Worm (Caenorhabditis elegans) whole organism, young adult: ENCODE measurements around the gene nep-15.

Experiments
- B0035.1 ChIP-seq: sonication (generic microtip); optimal IDR thresholded peaks from 2 replicates; lab custom pipeline; 2016; ENCODE audit warnings: missing genetic modification characterization, mild to moderate bottlenecking, missing compliant biosample characterization, missing genotype, missing genetic modification reagents
- B0261.1 ChIP-seq: sonication (generic microtip); optimal IDR thresholded peaks from 2 replicates; lab custom pipeline; 2016; ENCODE audit warnings: mild to moderate bottlenecking, missing genetic modification characterization, moderate library complexity, missing compliant biosample characterization
- F10E7.11 ChIP-seq: sonication (generic microtip); optimal IDR thresholded peaks from 2 replicates; lab custom pipeline; 2017; ENCODE audit warnings: mild to moderate bottlenecking, missing genetic modification characterization, moderate library complexity, missing compliant biosample characterization
- F22D6.2 ChIP-seq: sonication (generic microtip); optimal IDR thresholded peaks from 2 replicates; lab custom pipeline; 2016; ENCODE audit warnings: mild to moderate bottlenecking, missing genetic modification characterization, missing compliant biosample characterization
- F39B2.1 ChIP-seq: fragments of 200-800 bp; sonication (Bioruptor generic); IDR thresholded peaks from 2 replicates; pipeline ENCODE4 v1.3.6; 2022; ENCODE audit warnings: missing genetic modification reagents, missing genetic modification characterization, missing compliant biosample characterization
- F57C9.4 ChIP-seq: sonication (generic microtip); optimal IDR thresholded peaks from 2 replicates; lab custom pipeline; 2017; ENCODE audit warnings: mild to moderate bottlenecking, missing genetic modification characterization, missing compliant biosample characterization
- K12H6.12 ChIP-seq: fragments of 200-800 bp; sonication (Bioruptor generic); optimal IDR thresholded peaks from 2 replicates; lab custom pipeline; 2018; ENCODE audit warnings: mild to moderate bottlenecking, missing genetic modification characterization, missing compliant biosample characterization
- T07F8.4 ChIP-seq: sonication (generic microtip); optimal IDR thresholded peaks from 2 replicates; lab custom pipeline; 2016; ENCODE audit warnings: mild to moderate bottlenecking, missing genetic modification characterization, moderate library complexity, missing compliant biosample characterization
- akir-1 ChIP-seq: fragments of 200-800 bp; sonication (Bioruptor generic); optimal IDR thresholded peaks from 2 replicates; lab custom pipeline; 2018; ENCODE audit warnings: mild to moderate bottlenecking, missing genetic modification characterization, moderate library complexity, missing compliant biosample characterization
- aptf-3 ChIP-seq: fragments of 200-800 bp; sonication (Bioruptor generic); IDR thresholded peaks from 2 replicates; pipeline ENCODE4 v1.3.6; 2022; ENCODE audit warnings: missing genetic modification characterization, missing compliant biosample characterization
- athp-1 ChIP-seq: sonication (generic microtip); optimal IDR thresholded peaks from 2 replicates; lab custom pipeline; 2017; ENCODE audit warnings: mild to moderate bottlenecking, missing genetic modification characterization, missing compliant biosample characterization
- bed-1 ChIP-seq: fragments of 200-800 bp; sonication (Bioruptor generic); IDR thresholded peaks from 2 replicates; pipeline ENCODE4 v1.3.6; 2022; ENCODE audit warnings: missing genetic modification reagents, missing genetic modification characterization, missing compliant biosample characterization
- ccch-3 ChIP-seq: fragments of 200-800 bp; sonication (Bioruptor generic); optimal IDR thresholded peaks from 2 replicates; lab custom pipeline; 2018; ENCODE audit warnings: mild to moderate bottlenecking, missing genetic modification characterization, missing compliant biosample characterization
- ceh-100 ChIP-seq: fragments of 200-800 bp; sonication (Bioruptor generic); IDR thresholded peaks from 2 replicates; pipeline ENCODE4 v1.3.6; 2022; ENCODE audit warnings: missing genetic modification reagents, missing genetic modification characterization, missing compliant biosample characterization
- ceh-27 ChIP-seq: fragments of 200-800 bp; sonication (Bioruptor generic); optimal IDR thresholded peaks from 2 replicates; lab custom pipeline; 2018; ENCODE audit warnings: mild to moderate bottlenecking, missing genetic modification characterization, moderate library complexity, missing compliant biosample characterization
- ceh-79 ChIP-seq: sonication (generic microtip); optimal IDR thresholded peaks from 2 replicates; lab custom pipeline; 2017; ENCODE audit warnings: mild to moderate bottlenecking, missing genetic modification characterization, missing compliant biosample characterization
- ceh-91 ChIP-seq: fragments of 200-800 bp; sonication (Bioruptor generic); IDR thresholded peaks from 2 replicates; pipeline ENCODE4 v1.3.6; 2022; ENCODE audit warnings: missing genetic modification reagents, missing genetic modification characterization, missing compliant biosample characterization
- egl-18 ChIP-seq: fragments of 200-800 bp; sonication (Bioruptor generic); IDR thresholded peaks from 2 replicates; pipeline ENCODE4 v1.3.6; 2022; ENCODE audit warnings: missing genetic modification reagents, missing genetic modification characterization, missing compliant biosample characterization
- ekl-4 ChIP-seq: fragments of 200-800 bp; sonication (Bioruptor generic); IDR thresholded peaks from 2 replicates; pipeline ENCODE4 v1.3.6; 2022; ENCODE audit warnings: missing genetic modification reagents, missing genetic modification characterization, missing compliant biosample characterization
- gei-17 ChIP-seq: fragments of 200-800 bp; sonication (Bioruptor generic); optimal IDR thresholded peaks from 2 replicates; lab custom pipeline; 2018; ENCODE audit warnings: mild to moderate bottlenecking, missing genetic modification characterization, missing compliant biosample characterization
- hrde-1 ChIP-seq: sonication (generic microtip); optimal IDR thresholded peaks from 2 replicates; lab custom pipeline; 2016; ENCODE audit warnings: missing genetic modification characterization, mild to moderate bottlenecking, missing compliant biosample characterization, moderate library complexity, missing genotype, missing genetic modification reagents, borderline replicate concordance
- lag-1 ChIP-seq: fragments of 200-800 bp; sonication (Bioruptor generic); IDR thresholded peaks from 2 replicates; pipeline ENCODE4 v1.3.6; 2022; ENCODE audit warnings: missing genetic modification reagents, missing genetic modification characterization, missing compliant biosample characterization
- let-526 ChIP-seq: fragments of 200-800 bp; sonication (Bioruptor generic); IDR thresholded peaks from 2 replicates; pipeline ENCODE4 v1.3.6; 2022; ENCODE audit warnings: missing genetic modification reagents, missing genetic modification characterization, missing compliant biosample characterization
- lin-40 ChIP-seq: sonication (generic microtip); optimal IDR thresholded peaks from 2 replicates; lab custom pipeline; 2016; ENCODE audit warnings: missing genetic modification characterization, mild to moderate bottlenecking, missing compliant biosample characterization, missing genotype, missing genetic modification reagents
- lir-1 ChIP-seq: fragments of 200-800 bp; sonication (Bioruptor generic); conservative IDR thresholded peaks from 2 replicates; pipeline ENCODE4 v1.3.6; 2022; ENCODE audit warnings: missing genetic modification reagents, missing genetic modification characterization, missing compliant biosample characterization
- madf-10 ChIP-seq: sonication (generic microtip); optimal IDR thresholded peaks from 2 replicates; lab custom pipeline; 2016; ENCODE audit warnings: mild to moderate bottlenecking, missing genetic modification characterization, missing compliant biosample characterization
- madf-8 ChIP-seq: fragments of 200-800 bp; sonication (Bioruptor generic); conservative IDR thresholded peaks from 2 replicates; pipeline ENCODE4 v1.3.6; 2022; ENCODE audit warnings: missing genetic modification reagents, missing genetic modification characterization, missing compliant biosample characterization
- nfya-1 ChIP-seq: sonication (generic microtip); optimal IDR thresholded peaks from 2 replicates; lab custom pipeline; 2017; ENCODE audit warnings: antibody characterized with exemption, missing compliant biosample characterization, missing genetic modification characterization, borderline replicate concordance; ENCODE audit not compliant: insufficient read depth
- rec-8 ChIP-seq, 2 experiments: sonication (generic microtip); optimal IDR thresholded peaks; 2 replicates each; lab custom pipeline; 2016; ENCODE audit warnings: mild to moderate bottlenecking in 2 of 2, missing genetic modification characterization in 2 of 2, missing genetic modification reagents in 2 of 2, missing genotype in 2 of 2, missing biosample characterization in 1 of 2, missing compliant biosample characterization in 1 of 2, moderate library complexity in 1 of 2
- repo-1 ChIP-seq: sonication (generic microtip); optimal IDR thresholded peaks from 2 replicates; lab custom pipeline; 2017; ENCODE audit warnings: mild to moderate bottlenecking, missing genetic modification characterization, missing compliant biosample characterization
- sdz-38 ChIP-seq: sonication (generic microtip); optimal IDR thresholded peaks from 2 replicates; lab custom pipeline; 2016; ENCODE audit warnings: missing genotype, missing genetic modification characterization, missing compliant biosample characterization
- snpc-1.3 ChIP-seq: sonication (generic microtip); optimal IDR thresholded peaks from 2 replicates; lab custom pipeline; 2017; ENCODE audit warnings: missing genetic modification characterization, mild to moderate bottlenecking, missing compliant biosample characterization, antibody characterized with exemption, moderate library complexity, missing genotype, missing genetic modification reagents; ENCODE audit not compliant: insufficient read depth
- snpc-3.4 ChIP-seq: sonication (generic microtip); optimal IDR thresholded peaks from 2 replicates; lab custom pipeline; 2017; ENCODE audit warnings: missing genetic modification characterization, mild to moderate bottlenecking, missing compliant biosample characterization, antibody characterized with exemption, moderate library complexity, missing genotype, missing genetic modification reagents
- snpc-4 ChIP-seq, 5 experiments: fragments of 150-350 bp in 1 of 5; sonication (generic microtip) in 4 of 5; optimal IDR thresholded peaks; 2 replicates each; lab custom pipeline; 2014 to 2018; ENCODE audit warnings: missing genetic modification characterization in 5 of 5, missing biosample characterization in 3 of 5, antibody characterized with exemption in 2 of 5, mild to moderate bottlenecking in 2 of 5, missing compliant biosample characterization in 2 of 5, missing genotype in 2 of 5, moderate library complexity in 2 of 5, missing genetic modification reagents in 1 of 5
- unc-130 ChIP-seq: sonication (generic microtip); optimal IDR thresholded peaks from 2 replicates; lab custom pipeline; 2016; ENCODE audit warnings: missing genetic modification reagents, missing genetic modification characterization, missing compliant biosample characterization
- unc-62 ChIP-seq: fragments of 150-350 bp; optimal IDR thresholded peaks from 2 replicates; lab custom pipeline; 2014; ENCODE audit warnings: missing biosample characterization, missing genetic modification reagents, missing genetic modification characterization
- ztf-18 ChIP-seq: sonication (generic microtip); optimal IDR thresholded peaks from 2 replicates; lab custom pipeline; 2016; ENCODE audit warnings: missing genotype, mild to moderate bottlenecking, missing genetic modification characterization, missing compliant biosample characterization
- ztf-25 ChIP-seq: fragments of 200-800 bp; sonication (Bioruptor generic); IDR thresholded peaks from 2 replicates; pipeline ENCODE4 v1.3.6; 2022; ENCODE audit warnings: missing genetic modification reagents, missing genetic modification characterization, missing compliant biosample characterization
- ztf-28 ChIP-seq: fragments of 200-800 bp; sonication (Bioruptor generic); IDR thresholded peaks from 2 replicates; pipeline ENCODE4 v1.3.6; 2022; ENCODE audit warnings: missing genetic modification reagents, missing genetic modification characterization, missing compliant biosample characterization

The nep-15 gene

DNA sequence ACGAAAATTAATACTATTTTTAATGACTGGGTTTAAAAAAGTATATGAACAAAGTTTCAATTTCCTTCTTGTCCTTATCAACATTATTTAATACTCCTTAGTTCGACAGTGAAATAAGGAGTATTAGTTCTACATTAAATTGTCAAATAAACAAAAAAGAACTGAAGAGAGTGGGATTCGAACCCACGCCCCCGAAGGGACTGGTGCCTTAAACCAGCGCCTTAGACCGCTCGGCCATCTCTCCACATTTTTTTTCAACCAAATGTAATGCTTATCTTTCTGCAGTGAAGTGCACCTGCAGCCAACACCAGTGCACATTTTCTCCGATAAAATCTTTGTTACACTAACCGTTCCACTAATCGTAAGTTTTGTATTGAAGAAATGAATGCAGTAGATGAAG is 47.2 kb downstream of the nep-15 start (continued):
- TF ChIP-seq egl-18 (GFP tag; lab: Robert Waterston, UW) (no peak), lag-1 (no peak), athp-1 (tag; lab: Kevin White, UChicago) (no peak), snpc-3.4 (tag; lab: Kevin White, UChicago) (peak; percentile 34), repo-1 (no peak), ceh-91 (no peak), ceh-100 (GFP tag; lab: Robert Waterston, UW) (no peak), lin-40 (tag; lab: Kevin White, UChicago) (no peak), snpc-1.3 (tag; lab: Kevin White, UChicago) (peak; percentile 34), akir-1 (no peak), B0035.1 (no peak), hrde-1 (tag; lab: Kevin White, UChicago) (no peak), T07F8.4 (tag; lab: Kevin White, UChicago) (no peak), unc-130 (GFP tag; lab: Kevin White, UChicago) (no peak), ztf-18 (tag; lab: Kevin White, UChicago) (peak; percentile 36), ztf-28 (GFP tag; lab: Robert Waterston, UW) (no peak), ceh-79 (tag; lab: Kevin White, UChicago) (no peak), ztf-25 (GFP tag; lab: Robert Waterston, UW) (no peak), F10E7.11 (tag; lab: Kevin White, UChicago) (no peak), unc-62 (no peak), rec-8 (tag; optimal IDR thresholded peaks at IDR 0.05; lab: Kevin White, UChicago) (peak; percentile 34 to 58), snpc-4 (GFP tag; optimal IDR thresholded peaks at IDR 0.05; lab: Kevin White, UChicago) (peak; percentile 5), snpc-4 (tag; optimal IDR thresholded peaks at IDR 0.05; lab: Kevin White, UChicago) (peak in 2 of 4 experiments; percentile 35 to 63), madf-10 (tag; lab: Kevin White, UChicago) (peak; percentile 14), B0261.1 (tag; lab: Kevin White, UChicago) (peak; percentile 81), F22D6.2 (tag; lab: Kevin White, UChicago) (no peak), ccch-3 (GFP tag; lab: Kevin White, UChicago) (no peak), F57C9.4 (tag; lab: Kevin White, UChicago) (no peak), K12H6.12 (tag; lab: Kevin White, UChicago) (no peak), F39B2.1 (GFP tag; lab: Robert Waterston, UW) (no peak), ceh-27 (GFP tag; lab: Kevin White, UChicago) (no peak), ekl-4 (GFP tag; lab: Robert Waterston, UW) (no peak), gei-17 (no peak), aptf-3 (GFP tag; lab: Robert Waterston, UW) (no peak), let-526 (GFP tag; lab: Robert Waterston, UW) (no peak), bed-1 (GFP tag; lab: Robert Waterston, UW) (no peak), madf-8 (no peak), nfya-1 (tag; lab: Kevin White, UChicago) (no peak), lir-1 (GFP tag; lab: Robert Waterston, UW) (no peak), sdz-38 (tag; lab: Kevin White, UChicago) (no peak)
- TF ChIP-seq, all 124 proteins: peak for 22
